Worm (Caenorhabditis elegans): ENCODE results near the gene arl-3.

The arl-3 gene

ce11 chrII:14588162-14588561 is 18.1 kb upstream of the arl-3 start, which contains the start of gene nspb-10:
nspb-10 (minus strand) TSS chrII:14588262.
- TF ChIP-seq ztf-4 (tag; optimal IDR thresholded peaks at IDR 0.05) (no peak), nhr-23 (tag; optimal IDR thresholded peaks at IDR 0.05) (no peak), ceh-28 (tag; optimal IDR thresholded peaks at IDR 0.05) (no peak), nhr-25 (tag; optimal IDR thresholded peaks at IDR 0.05) (no peak), nhr-77 (tag; optimal IDR thresholded peaks at IDR 0.05) (no peak), pha-4 (tag; optimal IDR thresholded peaks at IDR 0.05) (no peak), ceh-16 (tag; optimal IDR thresholded peaks at IDR 0.05) (no peak), nhr-43 (tag; optimal IDR thresholded peaks at IDR 0.05; ENCODE audit: poor library complexity, severe bottlenecking) (no peak), ceh-82 (tag; optimal IDR thresholded peaks at IDR 0.05) (no peak), snpc-4 (tag; optimal IDR thresholded peaks at IDR 0.05) (no peak), sea-2 (GFP tag; optimal IDR thresholded peaks at IDR 0.05) (no peak), unc-62 (GFP tag; optimal IDR thresholded peaks at IDR 0.05) (no peak), nhr-12 (tag; optimal IDR thresholded peaks at IDR 0.05) (no peak), fos-1 (tag; optimal IDR thresholded peaks at IDR 0.05) (no peak), zag-1 (tag; optimal IDR thresholded peaks at IDR 0.05) (no peak), nhr-11 (tag; optimal IDR thresholded peaks at IDR 0.05) (no peak)

ce11 chrII:14591699-14592098 is 14.6 kb upstream of the arl-3 start, which contains the start of gene C01G12.7:
C01G12.7 (minus strand) TSS chrII:14591893.
- no peak for TF ChIP-seq nhr-77 (tag; optimal IDR thresholded peaks at IDR 0.05)
- peak; percentile 11 for TF ChIP-seq nhr-11 (tag; optimal IDR thresholded peaks at IDR 0.05)
- no peak for TF ChIP-seq mml-1 (tag; optimal IDR thresholded peaks at IDR 0.05)
- no peak for TF ChIP-seq daf-12 (tag; optimal IDR thresholded peaks at IDR 0.05)
- TF ChIP-seq lsy-12 (tag; optimal IDR thresholded peaks at IDR 0.05): no peak
- TF ChIP-seq nfya-1 (tag; optimal IDR thresholded peaks at IDR 0.05; ENCODE audit: insufficient read depth): no peak
- no peak for TF ChIP-seq nhr-67 (tag; optimal IDR thresholded peaks at IDR 0.05)

ce11 chrII:14592629-14593028 is 13.6 kb upstream of the arl-3 start:
- no peak for TF ChIP-seq sea-2 (GFP tag; optimal IDR thresholded peaks at IDR 0.05)
- peak; percentile 86 for TF ChIP-seq nhr-11 (tag; optimal IDR thresholded peaks at IDR 0.05)

ce11 chrII:14593281-14593680 is 13.0 kb upstream of the arl-3 start, which contains the start of gene catp-4:
catp-4 (plus strand) TSS chrII:14593581.
- no peak for TF ChIP-seq pha-4 (tag; optimal IDR thresholded peaks at IDR 0.05)
- TF ChIP-seq fkh-2 (tag; optimal IDR thresholded peaks at IDR 0.05): no peak
- TF ChIP-seq nhr-43 (tag; optimal IDR thresholded peaks at IDR 0.05; ENCODE audit: poor library complexity, severe bottlenecking): no peak
- no peak for TF ChIP-seq nhr-12 (tag; optimal IDR thresholded peaks at IDR 0.05)
- no peak for TF ChIP-seq aly-2 (tag; optimal IDR thresholded peaks at IDR 0.05)
- TF ChIP-seq ama-1 (optimal IDR thresholded peaks at IDR 0.05): no peak
- no peak for TF ChIP-seq mml-1 (tag; optimal IDR thresholded peaks at IDR 0.05)
- TF ChIP-seq lin-15B (tag; optimal IDR thresholded peaks at IDR 0.05): no peak
- no peak for TF ChIP-seq unc-62 (GFP tag; optimal IDR thresholded peaks at IDR 0.05)
- no peak for TF ChIP-seq lin-39 (tag; optimal IDR thresholded peaks at IDR 0.05)
- no peak for TF ChIP-seq pqm-1 (tag; optimal IDR thresholded peaks at IDR 0.05)
- no peak for TF ChIP-seq zag-1 (tag; optimal IDR thresholded peaks at IDR 0.05)
- no peak for TF ChIP-seq lsy-12 (tag; optimal IDR thresholded peaks at IDR 0.05)
- no peak for TF ChIP-seq nhr-77 (tag; optimal IDR thresholded peaks at IDR 0.05)
- TF ChIP-seq ceh-16 (tag; optimal IDR thresholded peaks at IDR 0.05): no peak
- no peak for TF ChIP-seq ztf-4 (tag; optimal IDR thresholded peaks at IDR 0.05)
- TF ChIP-seq egl-27 (tag; optimal IDR thresholded peaks at IDR 0.05): no peak
- no peak for TF ChIP-seq ZK546.5 (tag; optimal IDR thresholded peaks at IDR 0.05)
- no peak for TF ChIP-seq ceh-82 (tag; optimal IDR thresholded peaks at IDR 0.05)
- TF ChIP-seq nhr-28 (tag; optimal IDR thresholded peaks at IDR 0.05): no peak

- no peak for TF ChIP-seq nfya-1 (tag; optimal IDR thresholded peaks at IDR 0.05; ENCODE audit: insufficient read depth)
- no peak for TF ChIP-seq snpc-4 (tag; optimal IDR thresholded peaks at IDR 0.05)
- peak in 2 of 3 experiments; percentile 90 to 94 for TF ChIP-seq elt-3 (tag; optimal IDR thresholded peaks at IDR 0.05)
- TF ChIP-seq nhr-43 (tag; optimal IDR thresholded peaks at IDR 0.05; ENCODE audit: poor library complexity, severe bottlenecking): no peak
- TF ChIP-seq unc-39 (tag; optimal IDR thresholded peaks at IDR 0.05): no peak
- TF ChIP-seq nhr-67 (tag; optimal IDR thresholded peaks at IDR 0.05): no peak
- TF ChIP-seq tbx-2 (tag; optimal IDR thresholded peaks at IDR 0.05): no peak
- no peak for TF ChIP-seq nhr-12 (tag; optimal IDR thresholded peaks at IDR 0.05)
Observed at ce11 chrII:14597788-14598187, 8.5 kb upstream of the arl-3 start.
